Fruit fly (Drosophila melanogaster): ENCODE data around the gene eIF4H1.

eIF4H1 gene

dm6 chrX:16441245-16441644, 7.2 kb upstream of the eIF4H1 start, which contains the start of the genes Cdc50 and rngo (continued):
- TF ChIP-seq sob (GFP tag; IDR thresholded peaks at IDR 0.05) (no peak), YL-1 (GFP tag; optimal IDR thresholded peaks at IDR 0.05) (peak; percentile 63), eve (GFP tag; optimal IDR thresholded peaks at IDR 0.05) (no peak), repo (GFP tag; optimal IDR thresholded peaks at IDR 0.05) (no peak), CG12219 (GFP tag; optimal IDR thresholded peaks at IDR 0.05) (no peak), CG11398 (GFP tag; optimal IDR thresholded peaks at IDR 0.05) (no peak), CG8089 (GFP tag; optimal IDR thresholded peaks at IDR 0.05) (no peak), CG3163 (GFP tag; optimal IDR thresholded peaks at IDR 0.05) (no peak), CG16813 (GFP tag; IDR thresholded peaks at IDR 0.05; ENCODE audit: partially characterized antibody) (peak; percentile 99), bcd (GFP tag; optimal IDR thresholded peaks at IDR 0.05) (no peak), CG4360 (GFP tag; IDR thresholded peaks at IDR 0.05) (no peak), Taf1 (GFP tag; IDR thresholded peaks at IDR 0.05) (no peak), CG15479 (GFP tag; optimal IDR thresholded peaks at IDR 0.05) (no peak), ems (GFP tag; optimal IDR thresholded peaks at IDR 0.05) (no peak), dysf (GFP tag; IDR thresholded peaks at IDR 0.05) (no peak), CG31441 (GFP tag; IDR thresholded peaks at IDR 0.05) (no peak; the same call in 1 of the 2 replicates), schlank (tag; optimal IDR thresholded peaks at IDR 0.05) (no peak), scrt (GFP tag; optimal IDR thresholded peaks at IDR 0.05) (no peak), shn (GFP tag; optimal IDR thresholded peaks at IDR 0.05) (no peak), chn (GFP tag; optimal IDR thresholded peaks at IDR 0.05) (no peak), D19B (GFP tag; optimal IDR thresholded peaks at IDR 0.05) (no peak), ro (GFP tag; IDR thresholded peaks at IDR 0.05) (no peak), maf-S (GFP tag; optimal IDR thresholded peaks at IDR 0.05) (no peak), fd96Cb (tag; optimal IDR thresholded peaks at IDR 0.05) (no peak), CG11247 (GFP tag; IDR thresholded peaks at IDR 0.05) (no peak), amos (GFP tag; IDR thresholded peaks at IDR 0.05; ENCODE audit: partially characterized antibody) (peak; percentile 92), CG34422 (GFP tag; IDR thresholded peaks at IDR 0.05) (0 out of 3 replicates have a peak, but pooled peaks have one; percentile 25), ase (GFP tag; IDR thresholded peaks at IDR 0.05) (no peak), CG13424 (tag; optimal IDR thresholded peaks at IDR 0.05) (peak; percentile 2), tna (GFP tag; IDR thresholded peaks at IDR 0.05; ENCODE audit: partially characterized antibody) (peak; percentile 92), inv (GFP tag; IDR thresholded peaks at IDR 0.05; ENCODE audit: partially characterized antibody) (peak; percentile 96), Rfx (GFP tag; IDR thresholded peaks at IDR 0.05) (0 out of 2 replicates have a peak, but pooled peaks have one; percentile 10), gcm (GFP tag; optimal IDR thresholded peaks at IDR 0.05) (no peak), Nf-YC (tag; optimal IDR thresholded peaks at IDR 0.05) (no peak), CG14860 (GFP tag; IDR thresholded peaks at IDR 0.05; ENCODE audit: partially characterized antibody) (peak; percentile 99), Ravus (GFP tag; IDR thresholded peaks at IDR 0.05) (no peak), Hr78 (GFP tag; optimal IDR thresholded peaks at IDR 0.05) (no peak), crol (GFP tag; IDR thresholded peaks at IDR 0.05) (no peak), CG7987 (GFP tag; optimal IDR thresholded peaks at IDR 0.05) (no peak), fd3F (GFP tag; optimal IDR thresholded peaks at IDR 0.05) (no peak), sr (GFP tag; IDR thresholded peaks at IDR 0.05) (no peak), CG4404 (GFP tag; IDR thresholded peaks at IDR 0.05) (no peak), CG14965 (GFP tag; optimal IDR thresholded peaks at IDR 0.05; ENCODE audit: borderline replicate concordance) (no peak), CG13624 (GFP tag; optimal IDR thresholded peaks at IDR 0.05) (peak; percentile 39), sc (optimal IDR thresholded peaks at IDR 0.05) (no peak), sc (GFP tag; optimal IDR thresholded peaks at IDR 0.05) (no peak), grau (tag; optimal IDR thresholded peaks at IDR 0.05) (no peak), ssp (GFP tag; IDR thresholded peaks at IDR 0.05) (no peak), Meics (GFP tag; optimal IDR thresholded peaks at IDR 0.05) (no peak), cwo (GFP tag; optimal IDR thresholded peaks at IDR 0.05) (no peak), CG10366 (GFP tag; IDR thresholded peaks at IDR 0.05) (no peak), Elba2 (GFP tag; optimal IDR thresholded peaks at IDR 0.05) (peak; percentile 43)
